Worm (Caenorhabditis elegans): ENCODE measurements around the gene degt-1.

Gene degt-1

DNA sequence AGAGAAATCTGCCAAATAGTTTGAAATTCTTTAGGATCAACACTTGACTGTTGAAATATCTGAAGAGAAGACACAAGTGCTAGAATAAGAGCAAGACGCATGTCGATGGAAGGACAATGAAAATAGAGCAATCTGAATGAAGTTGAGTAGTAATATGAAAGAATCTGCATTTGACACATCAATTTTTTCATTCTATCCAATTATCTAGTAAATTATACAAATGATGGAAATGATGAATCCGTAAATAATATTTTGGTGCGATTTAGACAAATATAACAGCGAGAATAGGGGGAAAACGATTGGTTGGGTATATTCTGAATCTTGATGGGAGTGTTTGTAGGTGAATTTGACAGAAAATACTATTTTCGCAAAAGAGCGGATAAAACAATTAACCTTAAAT, 7.4 kb upstream of the degt-1 start, which contains the start of gene txt-10:
Gene txt-10, minus strand, starts transcription at position 101 of the 400 bp plus-strand sequence.
- TF ChIP-seq fax-1 (tag; optimal IDR thresholded peaks at IDR 0.05): no peak
- TF ChIP-seq dmd-4 (tag; optimal IDR thresholded peaks at IDR 0.05; ENCODE audit: borderline replicate concordance): no peak
- TF ChIP-seq hlh-30 (tag; optimal IDR thresholded peaks at IDR 0.05; ENCODE audit: insufficient read depth): no peak
- no peak for TF ChIP-seq dve-1 (tag; optimal IDR thresholded peaks at IDR 0.05)
- no peak for TF ChIP-seq lin-11 (tag; optimal IDR thresholded peaks at IDR 0.05)
- TF ChIP-seq unc-42 (tag; optimal IDR thresholded peaks at IDR 0.05): no peak
- no peak for TF ChIP-seq ets-4 (tag; optimal IDR thresholded peaks at IDR 0.05)

ce11 chrV:10535325-10535724, 4.8 kb upstream of the degt-1 start:
- TF ChIP-seq ceh-14 (tag; optimal IDR thresholded peaks at IDR 0.05): no peak
- no peak for TF ChIP-seq pqm-1 (tag; optimal IDR thresholded peaks at IDR 0.05)
- no peak for TF ChIP-seq K09A11.1 (tag; optimal IDR thresholded peaks at IDR 0.05; ENCODE audit: insufficient read depth)
- TF ChIP-seq ceh-34 (tag; optimal IDR thresholded peaks at IDR 0.05): no peak
- TF ChIP-seq Y22D7AL.16 (tag; optimal IDR thresholded peaks at IDR 0.05): no peak
- no peak for TF ChIP-seq ztf-16 (tag; optimal IDR thresholded peaks at IDR 0.05)
- no peak for TF ChIP-seq T23F11.4 (GFP tag; optimal IDR thresholded peaks at IDR 0.05)
- TF ChIP-seq lim-6 (tag; optimal IDR thresholded peaks at IDR 0.05): no peak
- TF ChIP-seq ets-4 (tag; optimal IDR thresholded peaks at IDR 0.05): no peak
- TF ChIP-seq unc-55 (GFP tag; optimal IDR thresholded peaks at IDR 0.05): no peak

ce11 chrV:10536095-10536691, 3.9 kb upstream of the degt-1 start, which contains the start of gene ppm-1.A:
Gene ppm-1.A, minus strand, starts transcription at chrV:10536388.
- TF ChIP-seq unc-42 (tag; optimal IDR thresholded peaks at IDR 0.05): no peak
- TF ChIP-seq elt-4 (tag; optimal IDR thresholded peaks at IDR 0.05): no peak

- TF ChIP-seq fax-1 (tag; optimal IDR thresholded peaks at IDR 0.05): no peak
- no peak for TF ChIP-seq sox-2 (GFP tag; IDR thresholded peaks at IDR 0.05)
- no peak for TF ChIP-seq fkh-6 (tag; optimal IDR thresholded peaks at IDR 0.05)
- no peak for TF ChIP-seq eyg-1 (tag; optimal IDR thresholded peaks at IDR 0.05)
- peak; percentile 67 for TF ChIP-seq tbx-2 (tag; optimal IDR thresholded peaks at IDR 0.05)
- no peak for TF ChIP-seq ceh-22 (tag; optimal IDR thresholded peaks at IDR 0.05)
- TF ChIP-seq hlh-30 (tag; optimal IDR thresholded peaks at IDR 0.05; ENCODE audit: insufficient read depth): peak; percentile 8
- TF ChIP-seq T23F11.4 (GFP tag; optimal IDR thresholded peaks at IDR 0.05): no peak
- peak; percentile 80 for TF ChIP-seq nfya-1 (tag; optimal IDR thresholded peaks at IDR 0.05)
- peak; percentile 50 for TF ChIP-seq ceh-48 (tag; optimal IDR thresholded peaks at IDR 0.05)
- TF ChIP-seq ceh-30 (tag; optimal IDR thresholded peaks at IDR 0.05): peak; percentile 48
- TF ChIP-seq ceh-31 (tag; optimal IDR thresholded peaks at IDR 0.05): peak; percentile 77
- no peak for TF ChIP-seq pag-3 (tag; optimal IDR thresholded peaks at IDR 0.05; ENCODE audit: borderline replicate concordance)
- TF ChIP-seq unc-42 (tag; optimal IDR thresholded peaks at IDR 0.05): peak; percentile 91
- TF ChIP-seq syd-9 (tag; optimal IDR thresholded peaks at IDR 0.05): no peak
- TF ChIP-seq dve-1 (tag; optimal IDR thresholded peaks at IDR 0.05): peak; percentile 35
- TF ChIP-seq ceh-2 (tag; optimal IDR thresholded peaks at IDR 0.05): no peak
- peak; percentile 37 for TF ChIP-seq elt-2 (tag; optimal IDR thresholded peaks at IDR 0.05)
- TF ChIP-seq ref-2 (tag; optimal IDR thresholded peaks at IDR 0.05): peak; percentile 66
- TF ChIP-seq pros-1 (tag; optimal IDR thresholded peaks at IDR 0.05): peak; percentile 32
- TF ChIP-seq sox-4 (tag; optimal IDR thresholded peaks at IDR 0.05): no peak
- TF ChIP-seq rnt-1 (tag; optimal IDR thresholded peaks at IDR 0.05): peak; percentile 63
- no peak for TF ChIP-seq Y22D7AL.16 (tag; optimal IDR thresholded peaks at IDR 0.05)
- TF ChIP-seq ceh-34 (tag; optimal IDR thresholded peaks at IDR 0.05): peak; percentile 34
- no peak for TF ChIP-seq ama-1 (optimal IDR thresholded peaks at IDR 0.05)
- TF ChIP-seq pha-4 (tag; optimal IDR thresholded peaks at IDR 0.05): no peak
- TF ChIP-seq odd-2 (tag; optimal IDR thresholded peaks at IDR 0.05): no peak
- peak; percentile 1 for TF ChIP-seq sdc-2 (tag; optimal IDR thresholded peaks at IDR 0.05)
- TF ChIP-seq nhr-11 (tag; optimal IDR thresholded peaks at IDR 0.05): no peak
- TF ChIP-seq unc-55 (GFP tag; optimal IDR thresholded peaks at IDR 0.05): peak; percentile 29
- TF ChIP-seq ceh-18 (tag; optimal IDR thresholded peaks at IDR 0.05): peak; percentile 65
- TF ChIP-seq gmeb-2 (tag; optimal IDR thresholded peaks at IDR 0.05): no peak
- no peak for TF ChIP-seq ztf-16 (tag; optimal IDR thresholded peaks at IDR 0.05)
- TF ChIP-seq ahr-1 (tag; optimal IDR thresholded peaks at IDR 0.05): no peak
- no peak for TF ChIP-seq nhr-232 (tag; optimal IDR thresholded peaks at IDR 0.05)
Measured at ce11 chrV:10536808-10537207, 3.3 kb upstream of the degt-1 start.

All from whole organism, late embryonic.